Worm (Caenorhabditis elegans) whole organism, L1 larva: ENCODE data around the gene sucl-1.

Experiments used
- C04F5.9 ChIP-seq: sonication (generic microtip); optimal IDR thresholded peaks from 2 replicates; lab custom pipeline; 2016; ENCODE audit warnings: missing genetic modification characterization, missing compliant biosample characterization
- C34B4.2 ChIP-seq: sonication (generic microtip); optimal IDR thresholded peaks from 2 replicates; lab custom pipeline; 2017; ENCODE audit warnings: mild to moderate bottlenecking, missing genetic modification characterization, missing compliant biosample characterization
- F16B12.6 ChIP-seq: fragments of 150-350 bp; optimal IDR thresholded peaks from 2 replicates; lab custom pipeline; 2014; ENCODE audit warnings: missing biosample characterization, missing genetic modification characterization
- alr-1 ChIP-seq: fragments of 200-800 bp; sonication (Bioruptor generic); optimal IDR thresholded peaks from 2 replicates; lab custom pipeline; 2018; ENCODE audit warnings: borderline replicate concordance, mild to moderate bottlenecking, missing genetic modification characterization, missing compliant biosample characterization
- blmp-1 ChIP-seq: fragments of 150-350 bp; optimal IDR thresholded peaks from 2 replicates; lab custom pipeline; 2014; ENCODE audit warnings: missing biosample characterization, missing genetic modification characterization
- ceh-63 ChIP-seq: fragments of 200-800 bp; sonication (Bioruptor generic); optimal IDR thresholded peaks from 2 replicates; lab custom pipeline; 2018; ENCODE audit warnings: mild to moderate bottlenecking, missing genetic modification characterization, missing compliant biosample characterization
- ceh-8 ChIP-seq: fragments of 200-800 bp; sonication (Bioruptor generic); optimal IDR thresholded peaks from 2 replicates; lab custom pipeline; 2018; ENCODE audit warnings: mild to moderate bottlenecking, missing genetic modification characterization, moderate library complexity, missing compliant biosample characterization
- ceh-82 ChIP-seq, 3 experiments: fragments of 150-350 bp in 1 of 3; sonication (generic microtip) in 2 of 3; optimal IDR thresholded peaks; 2 replicates each; lab custom pipeline; 2014 to 2017; ENCODE audit warnings: missing biosample characterization in 3 of 3, missing genetic modification characterization in 3 of 3
- ceh-88 ChIP-seq: fragments of 200-800 bp; sonication (Bioruptor generic); IDR thresholded peaks from 2 replicates; pipeline ENCODE4 v1.3.6; 2022; ENCODE audit warnings: missing genetic modification characterization, missing compliant biosample characterization
- ceh-90 ChIP-seq: sonication (generic microtip); optimal IDR thresholded peaks from 2 replicates; lab custom pipeline; 2016; ENCODE audit warnings: missing genetic modification characterization, missing compliant biosample characterization
- ces-1 ChIP-seq: fragments of 150-350 bp; optimal IDR thresholded peaks from 2 replicates; lab custom pipeline; 2014; ENCODE audit warnings: missing biosample characterization, missing genetic modification reagents, missing genetic modification characterization
- dpl-1 ChIP-seq, 3 experiments: fragments of 150-350 bp in 2 of 3; sonication (generic microtip) in 1 of 3; optimal IDR thresholded peaks; 2 replicates each; lab custom pipeline; 2014 to 2017; ENCODE audit warnings: missing biosample characterization in 3 of 3, missing genetic modification characterization in 3 of 3, missing genetic modification reagents in 3 of 3
- dsc-1 ChIP-seq: sonication (generic microtip); optimal IDR thresholded peaks from 2 replicates; lab custom pipeline; 2016; ENCODE audit warnings: mild to moderate bottlenecking, missing genetic modification characterization, missing compliant biosample characterization
- egl-27 ChIP-seq, 2 experiments: fragments of 150-350 bp in 1 of 2; sonication (generic microtip); optimal IDR thresholded peaks; 3 replicates each; lab custom pipeline; 2017 to 2018; ENCODE audit warnings: missing biosample characterization in 2 of 2, missing genetic modification characterization in 2 of 2, missing genetic modification reagents in 2 of 2
- fkh-10 ChIP-seq: sonication (generic microtip); optimal IDR thresholded peaks from 2 replicates; lab custom pipeline; 2017; ENCODE audit warnings: missing biosample characterization, missing genetic modification reagents, missing genetic modification characterization
- fkh-8 ChIP-seq: sonication (generic microtip); optimal IDR thresholded peaks from 2 replicates; lab custom pipeline; 2016; ENCODE audit warnings: mild to moderate bottlenecking, missing genetic modification characterization, missing compliant biosample characterization
- hlh-17 ChIP-seq: fragments of 200-800 bp; sonication (Bioruptor generic); optimal IDR thresholded peaks from 2 replicates; lab custom pipeline; 2018; ENCODE audit warnings: missing genetic modification characterization, mild to moderate bottlenecking, missing compliant biosample characterization, moderate library complexity, borderline replicate concordance
- irx-1 ChIP-seq: sonication (generic microtip); optimal IDR thresholded peaks from 2 replicates; lab custom pipeline; 2016; ENCODE audit warnings: missing genetic modification characterization, missing compliant biosample characterization
- isw-1 ChIP-seq: fragments of 200-800 bp; sonication (Bioruptor generic); IDR thresholded peaks from 2 replicates; pipeline ENCODE4 v1.3.6; 2022; ENCODE audit warnings: missing genetic modification characterization, missing compliant biosample characterization
- jun-1 ChIP-seq: fragments of 150-350 bp; optimal IDR thresholded peaks from 2 replicates; lab custom pipeline; 2014; ENCODE audit warnings: missing biosample characterization, missing genetic modification reagents, missing genetic modification characterization
- lin-13 ChIP-seq: fragments of 150-350 bp; optimal IDR thresholded peaks from 2 replicates; lab custom pipeline; 2014; ENCODE audit warnings: missing biosample characterization, missing genetic modification reagents, missing genetic modification characterization
- lin-14 ChIP-seq: fragments of 200-800 bp; sonication (Bioruptor generic); optimal IDR thresholded peaks from 2 replicates; lab custom pipeline; 2018; ENCODE audit warnings: mild to moderate bottlenecking, missing genetic modification characterization, moderate library complexity, missing compliant biosample characterization
- lin-15B ChIP-seq: fragments of 150-350 bp; sonication (generic microtip); optimal IDR thresholded peaks from 3 replicates; lab custom pipeline; 2014; ENCODE audit warnings: missing biosample characterization, missing genetic modification characterization
- lin-35 ChIP-seq, 2 experiments: fragments of 150-350 bp; optimal IDR thresholded peaks; 2 replicates each; lab custom pipeline; 2014; ENCODE audit warnings: missing biosample characterization in 2 of 2, missing genetic modification characterization in 2 of 2, missing genetic modification reagents in 2 of 2
- lin-39 ChIP-seq: fragments of 150-350 bp; optimal IDR thresholded peaks from 2 replicates; lab custom pipeline; 2014; ENCODE audit warnings: missing biosample characterization, missing genetic modification reagents, missing genetic modification characterization
- lir-3 ChIP-seq: sonication (generic microtip); optimal IDR thresholded peaks from 2 replicates; lab custom pipeline; 2016; ENCODE audit warnings: mild to moderate bottlenecking, missing genetic modification characterization, moderate library complexity, missing compliant biosample characterization; ENCODE audit not compliant: poor library complexity
- lsy-2 ChIP-seq, 2 experiments: fragments of 150-350 bp; optimal IDR thresholded peaks; 2 replicates each; lab custom pipeline; 2014; ENCODE audit warnings: missing biosample characterization in 2 of 2, missing genetic modification characterization in 2 of 2
- mab-9 ChIP-seq: fragments of 200-800 bp; sonication (Bioruptor generic); IDR thresholded peaks from 2 replicates; pipeline ENCODE4 v1.3.6; 2022; ENCODE audit warnings: missing genetic modification reagents, missing genetic modification characterization, missing compliant biosample characterization
- nhr-12 ChIP-seq: sonication (generic microtip); optimal IDR thresholded peaks from 2 replicates; lab custom pipeline; 2017; ENCODE audit warnings: missing biosample characterization, missing genetic modification characterization
- nhr-20 ChIP-seq: sonication (generic microtip); optimal IDR thresholded peaks from 2 replicates; lab custom pipeline; 2016; ENCODE audit warnings: mild to moderate bottlenecking, missing genetic modification characterization, missing compliant biosample characterization
- nhr-47 ChIP-seq: sonication (generic microtip); optimal IDR thresholded peaks from 2 replicates; lab custom pipeline; 2016; ENCODE audit warnings: mild to moderate bottlenecking, missing genetic modification characterization, moderate library complexity, missing compliant biosample characterization
- nhr-71 ChIP-seq: sonication (generic microtip); optimal IDR thresholded peaks from 2 replicates; lab custom pipeline; 2016; ENCODE audit warnings: mild to moderate bottlenecking, missing genetic modification characterization, moderate library complexity, missing compliant biosample characterization
- nhr-77 ChIP-seq: fragments of 150-350 bp; optimal IDR thresholded peaks from 2 replicates; lab custom pipeline; 2014; ENCODE audit warnings: missing biosample characterization, missing genetic modification characterization
- nhr-90 ChIP-seq: sonication (generic microtip); optimal IDR thresholded peaks from 2 replicates; lab custom pipeline; 2016; ENCODE audit warnings: mild to moderate bottlenecking, missing genetic modification characterization, missing compliant biosample characterization; ENCODE audit not compliant: poor library complexity
- pag-3 ChIP-seq: sonication (generic microtip); optimal IDR thresholded peaks from 2 replicates; lab custom pipeline; 2017; ENCODE audit warnings: missing genetic modification characterization, mild to moderate bottlenecking, missing compliant biosample characterization, antibody characterized with exemption, borderline replicate concordance; ENCODE audit not compliant: insufficient read depth
- pqm-1 ChIP-seq: sonication (generic microtip); optimal IDR thresholded peaks from 3 replicates; lab custom pipeline; 2017; ENCODE audit warnings: missing biosample characterization, missing genetic modification characterization
- rnt-1 ChIP-seq: sonication (generic microtip); optimal IDR thresholded peaks from 2 replicates; lab custom pipeline; 2016; ENCODE audit warnings: mild to moderate bottlenecking, missing genetic modification characterization, moderate library complexity, missing compliant biosample characterization
- skn-1 ChIP-seq: fragments of 150-350 bp; optimal IDR thresholded peaks from 2 replicates; lab custom pipeline; 2014; ENCODE audit warnings: missing biosample characterization, missing genetic modification characterization
- snu-23 ChIP-seq: sonication (generic microtip); optimal IDR thresholded peaks from 2 replicates; lab custom pipeline; 2016; ENCODE audit warnings: missing genetic modification characterization, missing compliant biosample characterization
- sup-37 ChIP-seq: fragments of 200-800 bp; sonication (Bioruptor generic); optimal IDR thresholded peaks from 2 replicates; lab custom pipeline; 2018; ENCODE audit warnings: mild to moderate bottlenecking, missing genetic modification characterization, missing compliant biosample characterization
- swsn-7 ChIP-seq: sonication (generic microtip); optimal IDR thresholded peaks from 2 replicates; lab custom pipeline; 2016; ENCODE audit warnings: missing genetic modification characterization, missing compliant biosample characterization
- tbx-2 ChIP-seq: sonication (generic microtip); optimal IDR thresholded peaks from 2 replicates; lab custom pipeline; 2016; ENCODE audit warnings: missing genetic modification characterization, missing compliant biosample characterization
- unc-130 ChIP-seq: fragments of 150-350 bp; optimal IDR thresholded peaks from 2 replicates; lab custom pipeline; 2017; ENCODE audit warnings: missing biosample characterization, missing genetic modification characterization, inconsistent platforms
- unc-30 ChIP-seq: sonication (generic microtip); optimal IDR thresholded peaks from 2 replicates; lab custom pipeline; 2017; ENCODE audit warnings: missing biosample characterization, missing genetic modification characterization
- unc-86 ChIP-seq: sonication (generic microtip); optimal IDR thresholded peaks from 2 replicates; lab custom pipeline; 2016; ENCODE audit warnings: missing genetic modification characterization, missing compliant biosample characterization
- unc-98 ChIP-seq: fragments of 200-800 bp; sonication (Bioruptor generic); IDR thresholded peaks from 2 replicates; pipeline ENCODE4 v1.3.6; 2022; ENCODE audit warnings: missing genetic modification characterization, missing compliant biosample characterization
- xbp-1 ChIP-seq: sonication (generic microtip); optimal IDR thresholded peaks from 2 replicates; lab custom pipeline; 2016; ENCODE audit warnings: missing genetic modification characterization, missing compliant biosample characterization
- zip-4 ChIP-seq: fragments of 200-800 bp; sonication (Bioruptor generic); optimal IDR thresholded peaks from 2 replicates; lab custom pipeline; 2018; ENCODE audit warnings: mild to moderate bottlenecking, missing genetic modification characterization, moderate library complexity, missing compliant biosample characterization
- ztf-11 ChIP-seq, 2 experiments: sonication (generic microtip); optimal IDR thresholded peaks; 2 replicates each; lab custom pipeline; 2016 to 2017; ENCODE audit warnings: missing genetic modification characterization in 2 of 2, missing biosample characterization in 1 of 2, missing compliant biosample characterization in 1 of 2

Gene sucl-1

ce11 chrX:14745218-14745617 is 8.6 kb upstream of the sucl-1 start:
- TF ChIP-seq pag-3 (tag; lab: Kevin White, UChicago), result no peak
- TF ChIP-seq blmp-1 (tag; lab: Kevin White, UChicago), result peak; percentile 44
- TF ChIP-seq, all 84 proteins: peak for 1

- TF ChIP-seq ceh-90 (tag; lab: Kevin White, UChicago), result no peak
- TF ChIP-seq swsn-7 (tag; lab: Kevin White, UChicago), result peak; percentile 89
- peak; percentile 84 for TF ChIP-seq nhr-90
- TF ChIP-seq skn-1 (tag; lab: Kevin White, UChicago), result peak; percentile 95
- peak; percentile 63 for TF ChIP-seq isw-1
- TF ChIP-seq nhr-20 (tag; lab: Kevin White, UChicago), result peak; percentile 92
- TF ChIP-seq lin-15B, result peak; percentile 50
- no peak for TF ChIP-seq unc-98
- TF ChIP-seq nhr-12 (tag; lab: Kevin White, UChicago), result no peak
- peak; percentile 71 for TF ChIP-seq lir-3
- TF ChIP-seq unc-86, result peak; percentile 77
- TF ChIP-seq ceh-88, result no peak; the same call in 1 of the 2 replicates
- TF ChIP-seq snu-23 (GFP tag; lab: Kevin White, UChicago), result peak; percentile 93
- TF ChIP-seq nhr-71, result peak; percentile 90
- TF ChIP-seq lin-14 (GFP tag; lab: Kevin White, UChicago), result peak; percentile 98
- no peak for TF ChIP-seq unc-30
- TF ChIP-seq tbx-2 (tag; lab: Kevin White, UChicago), result peak; percentile 84
- peak; percentile 71 to 87 for TF ChIP-seq lin-35 (GFP tag; optimal IDR thresholded peaks at IDR 0.05; lab: Kevin White, UChicago)
- TF ChIP-seq sup-37 (GFP tag; lab: Kevin White, UChicago), result no peak
- peak; percentile 71 for TF ChIP-seq F16B12.6 (tag; lab: Kevin White, UChicago)
- no peak for TF ChIP-seq ces-1 (GFP tag; lab: Kevin White, UChicago)
- peak; percentile 88 for TF ChIP-seq zip-4
- TF ChIP-seq C34B4.2 (tag; lab: Kevin White, UChicago), result no peak
- TF ChIP-seq pqm-1, result no peak
- TF ChIP-seq fkh-10 (GFP tag; lab: Kevin White, UChicago), result peak; percentile 66
- TF ChIP-seq unc-130 (tag; lab: Kevin White, UChicago), result peak; percentile 75
- no peak for TF ChIP-seq alr-1 (tag; lab: Kevin White, UChicago)
- TF ChIP-seq lin-13, result peak; percentile 83
- TF ChIP-seq ceh-82 (tag; optimal IDR thresholded peaks at IDR 0.05; lab: Kevin White, UChicago), result peak; percentile 77 to 94 (median 78)
- peak; percentile 57 for TF ChIP-seq irx-1 (tag; lab: Kevin White, UChicago)
- no peak for TF ChIP-seq mab-9 (GFP tag; lab: Robert Waterston, UW)
- TF ChIP-seq pag-3 (tag; lab: Kevin White, UChicago), result peak; percentile 42
- peak; percentile 82 for TF ChIP-seq xbp-1
- peak; percentile 92 for TF ChIP-seq fkh-8 (tag; lab: Kevin White, UChicago)
- TF ChIP-seq jun-1, result peak; percentile 80
- TF ChIP-seq nhr-77, result peak; percentile 70
- peak; percentile 87 to 90 for TF ChIP-seq lsy-2 (tag; optimal IDR thresholded peaks at IDR 0.05; lab: Kevin White, UChicago)
- TF ChIP-seq dpl-1 (GFP tag; optimal IDR thresholded peaks at IDR 0.05; lab: Kevin White, UChicago), result peak; percentile 64 to 81 (median 72)
- peak; percentile 43 for TF ChIP-seq dsc-1
- peak; percentile 43 for TF ChIP-seq ceh-8 (GFP tag; lab: Kevin White, UChicago)
- TF ChIP-seq nhr-47 (tag; lab: Kevin White, UChicago), result peak; percentile 88
- no peak for TF ChIP-seq egl-27 (tag; optimal IDR thresholded peaks at IDR 0.05; lab: Kevin White, UChicago)
- TF ChIP-seq rnt-1 (tag; lab: Kevin White, UChicago), result peak; percentile 84
- TF ChIP-seq C04F5.9 (tag; lab: Kevin White, UChicago), result peak; percentile 33
- TF ChIP-seq ceh-63, result no peak
- TF ChIP-seq ztf-11 (tag; optimal IDR thresholded peaks at IDR 0.05; lab: Kevin White, UChicago), result peak in 1 of 2 experiments; percentile 4
- peak; percentile 85 for TF ChIP-seq blmp-1 (tag; lab: Kevin White, UChicago)
- no peak for TF ChIP-seq hlh-17 (GFP tag; lab: Kevin White, UChicago)
- TF ChIP-seq lin-39 (tag; lab: Kevin White, UChicago), result no peak
These were observed 6.9 kb upstream of the sucl-1 start, which contains the start of gene C05G5.2 for ce11 chrX:14746948-14747347. Gene C05G5.2, plus strand, starts transcription at chrX:14747303.
